Fruit fly (Drosophila melanogaster): ENCODE measurements around the gene Pde9.

Pde9 gene

dm6 chrX:12821556-12821955, 75.6 kb downstream of the Pde9 start:
- TF ChIP-seq usp (GFP tag; optimal IDR thresholded peaks at IDR 0.05), result no peak
- TF ChIP-seq EcR (GFP tag; optimal IDR thresholded peaks at IDR 0.05), result no peak
- TF ChIP-seq psq (optimal IDR thresholded peaks at IDR 0.05), result no peak
- TF ChIP-seq Dll (optimal IDR thresholded peaks at IDR 0.05), result no peak
- TF ChIP-seq pan (optimal IDR thresholded peaks at IDR 0.05), result no peak
- TF ChIP-seq CG8478 (optimal IDR thresholded peaks at IDR 0.05), result no peak

dm6 chrX:12801357-12801756, 95.8 kb downstream of the Pde9 start, which contains the start of gene Nep6:
TSS of gene Nep6 (plus strand) at chrX:12801661.
- no peak for TF ChIP-seq psq (optimal IDR thresholded peaks at IDR 0.05)

- no peak for TF ChIP-seq usp (GFP tag; optimal IDR thresholded peaks at IDR 0.05)
Measured at dm6 chrX:12784690-12785441, 112.3 kb downstream of the Pde9 start, which contains the start of gene CG32647. TSS of gene CG32647 (minus strand) at chrX:12784958.

dm6 chrX:12777763-12778408, 119.2 kb downstream of the Pde9 start:
- TF ChIP-seq Dll (optimal IDR thresholded peaks at IDR 0.05), result no peak
- TF ChIP-seq usp (GFP tag; optimal IDR thresholded peaks at IDR 0.05), result no peak
- TF ChIP-seq CG8478 (optimal IDR thresholded peaks at IDR 0.05), result no peak
- no peak for TF ChIP-seq pan (optimal IDR thresholded peaks at IDR 0.05)
- TF ChIP-seq EcR (GFP tag; optimal IDR thresholded peaks at IDR 0.05), result no peak

- TF ChIP-seq usp (GFP tag; optimal IDR thresholded peaks at IDR 0.05) (no peak), pan (optimal IDR thresholded peaks at IDR 0.05) (no peak), psq (optimal IDR thresholded peaks at IDR 0.05) (no peak), Dll (optimal IDR thresholded peaks at IDR 0.05) (no peak), CG8478 (optimal IDR thresholded peaks at IDR 0.05) (no peak), EcR (GFP tag; optimal IDR thresholded peaks at IDR 0.05) (no peak)
Measured at dm6 chrX:12777195-12777594, 119.9 kb downstream of the Pde9 start.

dm6 chrX:12766286-12766685, 130.8 kb downstream of the Pde9 start:
- no peak for TF ChIP-seq EcR (GFP tag; optimal IDR thresholded peaks at IDR 0.05)
- TF ChIP-seq Dll (optimal IDR thresholded peaks at IDR 0.05), result no peak
- no peak for TF ChIP-seq psq (optimal IDR thresholded peaks at IDR 0.05)
- no peak for TF ChIP-seq usp (GFP tag; optimal IDR thresholded peaks at IDR 0.05)
- TF ChIP-seq pan (optimal IDR thresholded peaks at IDR 0.05), result no peak

dm6 chrX:12765736-12766135, 131.4 kb downstream of the Pde9 start:
- no peak for TF ChIP-seq EcR (GFP tag; optimal IDR thresholded peaks at IDR 0.05)
- no peak for TF ChIP-seq pan (optimal IDR thresholded peaks at IDR 0.05)
- no peak for TF ChIP-seq psq (optimal IDR thresholded peaks at IDR 0.05)
- TF ChIP-seq usp (GFP tag; optimal IDR thresholded peaks at IDR 0.05), result no peak
- no peak for TF ChIP-seq CG8478 (optimal IDR thresholded peaks at IDR 0.05)
- no peak for TF ChIP-seq Dll (optimal IDR thresholded peaks at IDR 0.05)

- TF ChIP-seq pan (optimal IDR thresholded peaks at IDR 0.05) (no peak), psq (optimal IDR thresholded peaks at IDR 0.05) (no peak), Dll (optimal IDR thresholded peaks at IDR 0.05) (no peak), usp (GFP tag; optimal IDR thresholded peaks at IDR 0.05) (no peak), CG8478 (optimal IDR thresholded peaks at IDR 0.05) (no peak), EcR (GFP tag; optimal IDR thresholded peaks at IDR 0.05) (no peak)
Measured at dm6 chrX:12765076-12765475, 132.1 kb downstream of the Pde9 start, which contains the start of gene Agpat1. TSS of gene Agpat1 (plus strand) at chrX:12765266.

dm6 chrX:12764640-12765039, 132.5 kb downstream of the Pde9 start:
- no peak for TF ChIP-seq psq (optimal IDR thresholded peaks at IDR 0.05)
- no peak for TF ChIP-seq Dll (optimal IDR thresholded peaks at IDR 0.05)
- no peak for TF ChIP-seq CG8478 (optimal IDR thresholded peaks at IDR 0.05)
- no peak for TF ChIP-seq usp (GFP tag; optimal IDR thresholded peaks at IDR 0.05)
- no peak for TF ChIP-seq pan (optimal IDR thresholded peaks at IDR 0.05)
- no peak for TF ChIP-seq EcR (GFP tag; optimal IDR thresholded peaks at IDR 0.05)

- TF ChIP-seq Dll (optimal IDR thresholded peaks at IDR 0.05), result no peak
Measured at dm6 chrX:12763467-12763866, 133.7 kb downstream of the Pde9 start, which contains the start of gene pira. TSS of gene pira (minus strand) at chrX:12763611.

- TF ChIP-seq CG8478 (optimal IDR thresholded peaks at IDR 0.05) (no peak), psq (optimal IDR thresholded peaks at IDR 0.05) (no peak), usp (GFP tag; optimal IDR thresholded peaks at IDR 0.05) (no peak), EcR (GFP tag; optimal IDR thresholded peaks at IDR 0.05) (no peak), pan (optimal IDR thresholded peaks at IDR 0.05) (peak; percentile 37)
Measured at dm6 chrX:12760466-12761133, 136.5 kb downstream of the Pde9 start, which contains the start of gene Paics. TSS of gene Paics (minus strand) at chrX:12760617.

- TF ChIP-seq EcR (GFP tag; optimal IDR thresholded peaks at IDR 0.05), result no peak
- no peak for TF ChIP-seq pan (optimal IDR thresholded peaks at IDR 0.05)
- no peak for TF ChIP-seq psq (optimal IDR thresholded peaks at IDR 0.05)
- TF ChIP-seq CG8478 (optimal IDR thresholded peaks at IDR 0.05), result no peak
- TF ChIP-seq Dll (optimal IDR thresholded peaks at IDR 0.05), result no peak
- no peak for TF ChIP-seq usp (GFP tag; optimal IDR thresholded peaks at IDR 0.05)
Measured at dm6 chrX:12759162-12759561, 138.0 kb downstream of the Pde9 start.
